Worm (Caenorhabditis elegans) whole organism, mixed stage, embryonic: ENCODE measurements around the gene T10D4.14.
"Not testable (repeated sequence)": the region's sequence is repeated elsewhere in the genome, so short reads cannot be mapped to it uniquely, and the experiment has no call there.

Experiments
- M03D4.4 ChIP-seq: sonication (generic microtip); optimal IDR thresholded peaks from 2 replicates; lab custom pipeline; 2017; ENCODE audit warnings: mild to moderate bottlenecking, missing genetic modification characterization, missing compliant biosample characterization
- bed-3 ChIP-seq: fragments of 200-800 bp; sonication (Bioruptor generic); optimal IDR thresholded peaks from 3 replicates; lab custom pipeline; 2018; ENCODE audit warnings: mild to moderate bottlenecking, missing genetic modification characterization, moderate library complexity, missing compliant biosample characterization
- blmp-1 ChIP-seq: fragments of 150-350 bp; optimal IDR thresholded peaks from 2 replicates; lab custom pipeline; 2014; ENCODE audit warnings: missing biosample characterization, missing genetic modification characterization
- ceh-39 ChIP-seq: fragments of 150-350 bp; optimal IDR thresholded peaks from 2 replicates; lab custom pipeline; 2014; ENCODE audit warnings: missing biosample characterization, missing genetic modification characterization
- ceh-43 ChIP-seq: fragments of 200-800 bp; sonication (Bioruptor generic); optimal IDR thresholded peaks from 2 replicates; lab custom pipeline; 2018; ENCODE audit warnings: mild to moderate bottlenecking, missing genetic modification characterization, moderate library complexity, missing compliant biosample characterization
- ceh-83 ChIP-seq: fragments of 200-800 bp; sonication (Bioruptor generic); optimal IDR thresholded peaks from 2 replicates; lab custom pipeline; 2018; ENCODE audit warnings: mild to moderate bottlenecking, missing genetic modification characterization, missing compliant biosample characterization
- ces-1 ChIP-seq: fragments of 150-350 bp; optimal IDR thresholded peaks from 2 replicates; lab custom pipeline; 2014; ENCODE audit warnings: missing biosample characterization, missing genetic modification reagents, missing genetic modification characterization
- cnd-1 ChIP-seq: fragments of 200-800 bp; sonication (Bioruptor generic); optimal IDR thresholded peaks from 2 replicates; lab custom pipeline; 2018; ENCODE audit warnings: mild to moderate bottlenecking, missing genetic modification characterization, missing compliant biosample characterization
- drap-1 ChIP-seq: fragments of 200-800 bp; sonication (Bioruptor generic); optimal IDR thresholded peaks from 3 replicates; lab custom pipeline; 2018; ENCODE audit warnings: mild to moderate bottlenecking, missing genetic modification characterization, missing compliant biosample characterization
- flh-1 ChIP-seq: fragments of 200-800 bp; sonication (Bioruptor generic); optimal IDR thresholded peaks from 2 replicates; lab custom pipeline; 2018; ENCODE audit warnings: mild to moderate bottlenecking, missing genetic modification characterization, moderate library complexity, missing compliant biosample characterization
- ham-2 ChIP-seq: fragments of 200-800 bp; sonication (Bioruptor generic); optimal IDR thresholded peaks from 2 replicates; lab custom pipeline; 2018; ENCODE audit warnings: mild to moderate bottlenecking, missing genetic modification characterization, missing compliant biosample characterization
- hlh-1 ChIP-seq: fragments of 150-350 bp; optimal IDR thresholded peaks from 2 replicates; lab custom pipeline; 2014; ENCODE audit warnings: missing biosample characterization, missing genetic modification reagents, missing genetic modification characterization
- lin-32 ChIP-seq: fragments of 200-800 bp; sonication (Bioruptor generic); optimal IDR thresholded peaks from 2 replicates; lab custom pipeline; 2018; ENCODE audit warnings: mild to moderate bottlenecking, missing genetic modification characterization, missing compliant biosample characterization
- lsy-2 ChIP-seq: fragments of 150-350 bp; optimal IDR thresholded peaks from 2 replicates; lab custom pipeline; 2014; ENCODE audit warnings: missing biosample characterization, missing genetic modification characterization
- mab-5 ChIP-seq: fragments of 150-350 bp; optimal IDR thresholded peaks from 2 replicates; lab custom pipeline; 2014; ENCODE audit warnings: missing biosample characterization, missing genetic modification characterization
- mls-2 ChIP-seq: sonication (generic microtip); optimal IDR thresholded peaks from 2 replicates; lab custom pipeline; 2016; ENCODE audit warnings: mild to moderate bottlenecking, missing genetic modification characterization, moderate library complexity, missing compliant biosample characterization
- nhr-12 ChIP-seq: fragments of 150-350 bp; optimal IDR thresholded peaks from 2 replicates; lab custom pipeline; 2014; ENCODE audit warnings: missing biosample characterization, missing genetic modification characterization
- nhr-2 ChIP-seq: fragments of 150-350 bp; optimal IDR thresholded peaks from 2 replicates; lab custom pipeline; 2014; ENCODE audit warnings: missing biosample characterization, missing genetic modification characterization
- nhr-28 ChIP-seq: fragments of 150-350 bp; optimal IDR thresholded peaks from 2 replicates; lab custom pipeline; 2014; ENCODE audit warnings: missing biosample characterization, missing genetic modification characterization
- nhr-76 ChIP-seq: sonication (generic microtip); optimal IDR thresholded peaks from 2 replicates; lab custom pipeline; 2017; ENCODE audit warnings: missing biosample characterization, missing genetic modification characterization
- snpc-4 ChIP-seq: fragments of 150-350 bp; optimal IDR thresholded peaks from 2 replicates; lab custom pipeline; 2014; ENCODE audit warnings: missing biosample characterization, missing genetic modification characterization
- tbx-8 ChIP-seq: fragments of 200-800 bp; sonication (Bioruptor generic); optimal IDR thresholded peaks from 2 replicates; lab custom pipeline; 2018; ENCODE audit warnings: mild to moderate bottlenecking, missing genetic modification characterization, moderate library complexity, missing compliant biosample characterization
- unc-62 ChIP-seq: fragments of 150-350 bp; optimal IDR thresholded peaks from 2 replicates; lab custom pipeline; 2014; ENCODE audit warnings: missing biosample characterization, missing genetic modification reagents, missing genetic modification characterization

The T10D4.14 gene

ce11 chrII:3191544-3191943 is 40.0 kb upstream of the T10D4.14 start, which contains the start of gene Y27F2A.9:
Y27F2A.9 (minus strand) TSS chrII:3191644.
- TF ChIP-seq mls-2 (tag; lab: Kevin White, UChicago); blmp-1 (tag; lab: Kevin White, UChicago); ham-2 (GFP tag; lab: Kevin White, UChicago): not testable (repeated sequence)

ce11 chrII:3189038-3189437 is 37.5 kb upstream of the T10D4.14 start, which contains the start of gene Y27F2A.11:
Y27F2A.11 (plus strand) TSS chrII:3189338.
- TF ChIP-seq mls-2 (tag; lab: Kevin White, UChicago); ham-2 (GFP tag; lab: Kevin White, UChicago); bed-3: not testable (repeated sequence)

DNA sequence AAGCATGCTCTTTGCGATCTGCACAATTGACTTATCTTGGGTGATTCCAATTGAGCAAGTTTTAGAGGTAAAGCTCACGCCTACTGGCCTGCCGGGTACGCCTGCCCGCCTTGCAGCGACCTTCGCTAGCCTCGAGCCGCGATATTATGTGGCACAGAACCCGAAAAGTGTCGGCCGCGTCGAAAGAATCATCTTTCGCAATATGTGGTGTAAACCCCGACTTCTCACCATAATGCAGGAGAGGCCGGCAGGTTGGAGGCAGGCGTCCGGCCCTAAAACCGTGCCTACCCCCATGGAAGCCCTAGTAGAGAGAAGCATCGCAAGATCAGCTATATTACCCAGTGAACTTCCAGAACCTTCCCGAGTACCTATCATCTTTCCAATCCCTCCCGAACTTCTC is 34.3 kb upstream of the T10D4.14 start:
- no peak for TF ChIP-seq ceh-39 (tag; lab: Kevin White, UChicago)
- no peak for TF ChIP-seq ces-1
- no peak for TF ChIP-seq ceh-43
- no peak for TF ChIP-seq hlh-1 (tag; lab: Kevin White, UChicago)
- TF ChIP-seq lsy-2 (tag; lab: Kevin White, UChicago): no peak
- TF ChIP-seq ceh-83: no peak
- TF ChIP-seq flh-1: no peak
- TF ChIP-seq mab-5 (tag; lab: Kevin White, UChicago): no peak
- no peak for TF ChIP-seq nhr-2 (tag; lab: Kevin White, UChicago)
- no peak for TF ChIP-seq bed-3
- no peak for TF ChIP-seq nhr-12 (tag; lab: Kevin White, UChicago)
- TF ChIP-seq tbx-8 (GFP tag; lab: Kevin White, UChicago): no peak
- no peak for TF ChIP-seq M03D4.4 (tag; lab: Kevin White, UChicago)
- TF ChIP-seq, all 35 proteins: peak for 0

DNA sequence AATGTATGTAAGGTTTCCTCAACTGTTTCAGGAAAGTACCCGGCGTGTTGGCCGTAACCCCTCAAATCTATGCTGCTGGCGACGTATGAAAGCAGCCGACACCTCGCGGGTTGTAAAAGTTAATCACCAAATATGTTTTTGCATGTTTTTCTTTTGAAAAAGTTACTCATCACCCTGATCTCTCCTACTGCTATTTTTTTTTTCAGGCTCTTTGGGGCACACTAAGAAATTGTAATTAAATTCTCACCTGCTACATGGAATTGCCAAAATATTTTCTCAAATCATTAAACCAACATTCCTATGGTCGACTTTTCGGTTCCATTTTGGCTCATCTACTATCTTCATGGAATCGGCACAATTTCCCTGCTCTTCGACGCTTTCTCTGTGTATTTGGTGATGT is 33.3 kb upstream of the T10D4.14 start, which contains the start of gene sri-78:
Gene sri-78, plus strand, starts transcription at position 301 of the 400 bp plus-strand sequence.
- not testable (repeated sequence) for TF ChIP-seq lin-32; bed-3; nhr-12 (tag; lab: Kevin White, UChicago)

ce11 chrII:3183300-3183840 is 31.9 kb upstream of the T10D4.14 start, which contains the start of the genes Y27F2A.6 and Y27F2A.8:
Y27F2A.6 (minus strand) TSS chrII:3183400.
Y27F2A.8 (plus strand) TSS chrII:3183790.
- not testable (repeated sequence) for TF ChIP-seq drap-1 (GFP tag; lab: Kevin White, UChicago); ceh-39 (tag; lab: Kevin White, UChicago); nhr-76 (tag; lab: Kevin White, UChicago)

ce11 chrII:3177663-3178062 is 26.1 kb upstream of the T10D4.14 start, which contains the start of gene sri-40:
sri-40 (plus strand) TSS chrII:3177963.
- TF ChIP-seq snpc-4 (tag; lab: Kevin White, UChicago); cnd-1 (tag; lab: Kevin White, UChicago); ces-1: not testable (repeated sequence)

ce11 chrII:3172176-3172575 is 20.7 kb upstream of the T10D4.14 start, which contains the start of gene Y27F2A.10:
Y27F2A.10 (minus strand) TSS chrII:3172276.
- TF ChIP-seq flh-1: no peak
- TF ChIP-seq mab-5 (tag; lab: Kevin White, UChicago): no peak
- no peak for TF ChIP-seq nhr-28 (tag; lab: Kevin White, UChicago)
- no peak for TF ChIP-seq lsy-2 (tag; lab: Kevin White, UChicago)
- no peak for TF ChIP-seq unc-62 (GFP tag; lab: Kevin White, UChicago)
- TF ChIP-seq, all 35 proteins: peak for 0

ce11 chrII:3170089-3170488 is 18.6 kb upstream of the T10D4.14 start, which contains the start of gene fbxc-55:
fbxc-55 (minus strand) TSS chrII:3170189.
- TF ChIP-seq cnd-1 (tag; lab: Kevin White, UChicago): no peak
